Worm (Caenorhabditis elegans) whole organism, mixed stage, embryonic: ENCODE measurements around the gene mec-17.

Experiments used
- bed-3 ChIP-seq: fragments of 200-800 bp; sonication (Bioruptor generic); optimal IDR thresholded peaks from 3 replicates; lab custom pipeline; 2018; ENCODE audit warnings: mild to moderate bottlenecking, missing genetic modification characterization, moderate library complexity, missing compliant biosample characterization
- cnd-1 ChIP-seq: fragments of 200-800 bp; sonication (Bioruptor generic); optimal IDR thresholded peaks from 2 replicates; lab custom pipeline; 2018; ENCODE audit warnings: mild to moderate bottlenecking, missing genetic modification characterization, missing compliant biosample characterization
- elt-3 ChIP-seq: fragments of 150-350 bp; optimal IDR thresholded peaks from 2 replicates; lab custom pipeline; 2014; ENCODE audit warnings: missing biosample characterization, missing genetic modification characterization
- lin-32 ChIP-seq: fragments of 200-800 bp; sonication (Bioruptor generic); optimal IDR thresholded peaks from 2 replicates; lab custom pipeline; 2018; ENCODE audit warnings: mild to moderate bottlenecking, missing genetic modification characterization, missing compliant biosample characterization
- mab-5 ChIP-seq: fragments of 150-350 bp; optimal IDR thresholded peaks from 2 replicates; lab custom pipeline; 2014; ENCODE audit warnings: missing biosample characterization, missing genetic modification characterization
- nhr-237 ChIP-seq: fragments of 150-350 bp; optimal IDR thresholded peaks from 2 replicates; lab custom pipeline; 2014; ENCODE audit warnings: missing biosample characterization, missing genetic modification characterization
- nhr-76 ChIP-seq: sonication (generic microtip); optimal IDR thresholded peaks from 2 replicates; lab custom pipeline; 2017; ENCODE audit warnings: missing biosample characterization, missing genetic modification characterization
- pha-4 ChIP-seq: fragments of 150-350 bp; optimal IDR thresholded peaks from 2 replicates; lab custom pipeline; 2018; ENCODE audit warnings: missing biosample characterization, missing genetic modification reagents, missing genetic modification characterization
- sem-2 ChIP-seq: fragments of 200-800 bp; sonication (Bioruptor generic); optimal IDR thresholded peaks from 2 replicates; lab custom pipeline; 2018; ENCODE audit warnings: mild to moderate bottlenecking, missing genetic modification characterization, missing compliant biosample characterization
- snpc-4 ChIP-seq: fragments of 150-350 bp; optimal IDR thresholded peaks from 2 replicates; lab custom pipeline; 2014; ENCODE audit warnings: missing biosample characterization, missing genetic modification characterization
- unc-62 ChIP-seq: fragments of 150-350 bp; optimal IDR thresholded peaks from 2 replicates; lab custom pipeline; 2014; ENCODE audit warnings: missing biosample characterization, missing genetic modification reagents, missing genetic modification characterization
- ztf-11 ChIP-seq: fragments of 150-350 bp; optimal IDR thresholded peaks from 2 replicates; lab custom pipeline; 2014; ENCODE audit warnings: missing biosample characterization, missing genetic modification characterization

- TF ChIP-seq sem-2 (no peak), pha-4 (tag; lab: Kevin White, UChicago) (no peak), unc-62 (GFP tag; lab: Kevin White, UChicago) (no peak), cnd-1 (tag; lab: Kevin White, UChicago) (no peak), elt-3 (no peak), mab-5 (tag; lab: Kevin White, UChicago) (no peak), bed-3 (GFP tag; lab: Kevin White, UChicago) (no peak), ztf-11 (tag; lab: Kevin White, UChicago) (no peak), nhr-237 (tag; lab: Kevin White, UChicago) (no peak), nhr-76 (tag; lab: Kevin White, UChicago) (no peak), snpc-4 (tag; lab: Kevin White, UChicago) (no peak), lin-32 (GFP tag; lab: Kevin White, UChicago) (no peak)
Observed at ce11 chrIV:8007549-8007948, 20.6 kb upstream of the mec-17 start.
